Fruit fly (Drosophila melanogaster): ENCODE measurements around the gene Ser.

DNA sequence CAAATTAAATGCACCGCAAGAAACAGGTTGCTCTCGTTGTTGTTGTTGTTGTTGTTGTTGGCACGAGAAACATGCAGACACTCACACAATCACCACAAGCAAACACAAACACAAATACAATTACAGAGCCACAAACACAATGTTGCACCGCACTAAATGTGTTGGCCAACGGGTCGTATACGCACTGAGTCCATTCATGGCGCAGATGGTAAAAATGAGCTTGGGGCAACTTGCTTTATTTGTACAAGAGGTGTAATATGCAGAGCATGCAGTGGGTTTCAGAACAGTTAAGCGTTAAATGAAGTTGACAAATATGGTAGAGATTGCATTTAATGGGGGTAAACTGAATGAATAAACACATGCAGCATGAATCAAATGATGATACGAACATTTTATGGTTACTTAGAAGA is 56.1 kb downstream of the Ser start:
- no peak for TF ChIP-seq pad (GFP tag; optimal IDR thresholded peaks at IDR 0.05)
- no peak for TF ChIP-seq cnc (optimal IDR thresholded peaks at IDR 0.05)
- TF ChIP-seq Crg-1 (GFP tag; optimal IDR thresholded peaks at IDR 0.05), result no peak
- TF ChIP-seq ovo (GFP tag; optimal IDR thresholded peaks at IDR 0.05), result no peak
- no peak for TF ChIP-seq cic (GFP tag; optimal IDR thresholded peaks at IDR 0.05)
- TF ChIP-seq CG11617 (GFP tag; optimal IDR thresholded peaks at IDR 0.05), result no peak
- TF ChIP-seq CG7101 (tag; optimal IDR thresholded peaks at IDR 0.05), result no peak
- no peak for TF ChIP-seq toe (GFP tag; optimal IDR thresholded peaks at IDR 0.05)
- TF ChIP-seq CG1620 (GFP tag; optimal IDR thresholded peaks at IDR 0.05), result no peak
- no peak for TF ChIP-seq Clk (GFP tag; optimal IDR thresholded peaks at IDR 0.05)
